Worm (Caenorhabditis elegans) whole organism, L3 larva: ENCODE measurements around the gene mfsd-6.

ENCODE experiments used
- elt-2 ChIP-seq: sonication (generic microtip); optimal IDR thresholded peaks from 2 replicates; lab custom pipeline; 2016; ENCODE audit warnings: missing genetic modification reagents, mild to moderate bottlenecking, missing genetic modification characterization, missing compliant biosample characterization
- elt-3 ChIP-seq, 3 experiments: fragments of 150-350 bp in 1 of 3; sonication (generic microtip) in 2 of 3; optimal IDR thresholded peaks; 2 replicates in 2 of 3; 4 replicates in 1 of 3; lab custom pipeline; 2014 to 2017; ENCODE audit warnings: missing biosample characterization in 3 of 3, missing genetic modification characterization in 3 of 3
- hmg-11 ChIP-seq: sonication (generic microtip); optimal IDR thresholded peaks from 2 replicates; lab custom pipeline; 2016; ENCODE audit warnings: missing genetic modification characterization, missing compliant biosample characterization
- lsy-12 ChIP-seq: sonication (generic microtip); optimal IDR thresholded peaks from 2 replicates; lab custom pipeline; 2016; ENCODE audit warnings: mild to moderate bottlenecking, missing genetic modification characterization, missing compliant biosample characterization
- nhr-12 ChIP-seq: fragments of 150-350 bp; optimal IDR thresholded peaks from 2 replicates; lab custom pipeline; 2014; ENCODE audit warnings: missing biosample characterization, missing genetic modification characterization
- nhr-237 ChIP-seq: fragments of 150-350 bp; optimal IDR thresholded peaks from 2 replicates; lab custom pipeline; 2014; ENCODE audit warnings: missing biosample characterization, missing genetic modification characterization
- nhr-28 ChIP-seq: fragments of 150-350 bp; optimal IDR thresholded peaks from 2 replicates; lab custom pipeline; 2014; ENCODE audit warnings: missing biosample characterization, missing genetic modification characterization
- pha-4 ChIP-seq: fragments of 150-350 bp; optimal IDR thresholded peaks from 2 replicates; lab custom pipeline; 2014; ENCODE audit warnings: missing biosample characterization, missing genetic modification reagents, missing genetic modification characterization
- unc-39 ChIP-seq: sonication (generic microtip); optimal IDR thresholded peaks from 4 replicates; lab custom pipeline; 2017; ENCODE audit warnings: missing biosample characterization, missing genetic modification characterization
- ztf-11 ChIP-seq: fragments of 150-350 bp; optimal IDR thresholded peaks from 2 replicates; lab custom pipeline; 2014; ENCODE audit warnings: missing biosample characterization, missing genetic modification characterization
- ztf-4 ChIP-seq: fragments of 150-350 bp; optimal IDR thresholded peaks from 2 replicates; lab custom pipeline; 2014; ENCODE audit warnings: missing biosample characterization, missing genetic modification characterization

- TF ChIP-seq lsy-12 (tag; lab: Kevin White, UChicago) (no peak), nhr-12 (tag; lab: Kevin White, UChicago) (no peak), nhr-237 (tag; lab: Kevin White, UChicago) (no peak), unc-39 (tag; lab: Kevin White, UChicago) (no peak), hmg-11 (tag; lab: Kevin White, UChicago) (no peak), nhr-28 (no peak), ztf-11 (tag; lab: Kevin White, UChicago) (no peak), pha-4 (tag; lab: Kevin White, UChicago) (no peak), elt-3 (tag; optimal IDR thresholded peaks at IDR 0.05; lab: Kevin White, UChicago) (no peak), ztf-4 (tag; lab: Kevin White, UChicago) (no peak), elt-2 (tag; lab: Kevin White, UChicago) (no peak)
These were observed 24.5 kb downstream of the mfsd-6 start for ce11 chrIII:7554697-7555145.
